Fruit fly (Drosophila melanogaster): ENCODE data around the gene Cdk8.
A peak's percentile ranks its signal among the peaks of the same experiment; 100 is the strongest.

Cdk8 gene

dm6 chr3L:9864275-9865052 lies 26.0 kb upstream of the Cdk8 start, which contains the start of the genes iPLA2-VIA and Ciz1 (continued):
- TF ChIP-seq stwl (tag; optimal IDR thresholded peaks at IDR 0.05) (peak; percentile 50), CG2889 (GFP tag; IDR thresholded peaks at IDR 0.05) (no peak), CG9797 (GFP tag; optimal IDR thresholded peaks at IDR 0.05) (peak; percentile 82), trem (tag; optimal IDR thresholded peaks at IDR 0.05) (peak; percentile 83), Med (GFP tag) (peak; percentile 81), D19B (GFP tag; optimal IDR thresholded peaks at IDR 0.05) (no peak), ttk (GFP tag; IDR thresholded peaks at IDR 0.05) (no peak), CG13775 (GFP tag; optimal IDR thresholded peaks at IDR 0.05) (no peak), mld (GFP tag; IDR thresholded peaks at IDR 0.05; ENCODE audit: partially characterized antibody) (peak; percentile 32; the same call in 1 of the 3 replicates), CG15601 (tag; optimal IDR thresholded peaks at IDR 0.05) (no peak), trh (GFP tag; optimal IDR thresholded peaks at IDR 0.05) (no peak), CG30020 (tag; optimal IDR thresholded peaks at IDR 0.05) (peak; percentile 59), CG6175 (GFP tag; IDR thresholded peaks at IDR 0.05) (no peak), dati (GFP tag; IDR thresholded peaks at IDR 0.05) (no peak), lola (GFP tag; optimal IDR thresholded peaks at IDR 0.05) (peak in 1 of 3 experiments; percentile 12), CG10321 (GFP tag; IDR thresholded peaks at IDR 0.05) (no peak), CG13287 (GFP tag; IDR thresholded peaks at IDR 0.05; ENCODE audit: partially characterized antibody) (peak; percentile 82), dimm (GFP tag; IDR thresholded peaks at IDR 0.05) (no peak), ftz-f1 (GFP tag; optimal IDR thresholded peaks at IDR 0.05) (no peak), exex (tag; optimal IDR thresholded peaks at IDR 0.05) (peak; percentile 24), Taf1 (GFP tag; IDR thresholded peaks at IDR 0.05) (no peak), grn (GFP tag; optimal IDR thresholded peaks at IDR 0.05) (peak; percentile 37), CG30403 (GFP tag; optimal IDR thresholded peaks at IDR 0.05) (peak; percentile 51), lbe (GFP tag; optimal IDR thresholded peaks at IDR 0.05) (peak; percentile 3), CoRest (tag; optimal IDR thresholded peaks at IDR 0.05) (peak; percentile 62), pnt (GFP tag; optimal IDR thresholded peaks at IDR 0.05) (peak; percentile 14), NC2β (GFP tag; optimal IDR thresholded peaks at IDR 0.05) (no peak), prd (optimal IDR thresholded peaks at IDR 0.05) (no peak), prd (GFP tag; IDR thresholded peaks at IDR 0.05) (peak; percentile 45; the same call in 1 of the 3 replicates), HLH54F (GFP tag; optimal IDR thresholded peaks at IDR 0.05) (peak; percentile 1), Bgb (GFP tag; IDR thresholded peaks at IDR 0.05; ENCODE audit: partially characterized antibody) (peak; percentile 78), YL-1 (GFP tag; optimal IDR thresholded peaks at IDR 0.05) (peak; percentile 37), CG3281 (GFP tag; optimal IDR thresholded peaks at IDR 0.05) (no peak), HmgZ (tag; optimal IDR thresholded peaks at IDR 0.05) (peak; percentile 8), CG1529 (GFP tag; optimal IDR thresholded peaks at IDR 0.05) (no peak), CG42726 (GFP tag; IDR thresholded peaks at IDR 0.05; ENCODE audit: partially characterized antibody) (0 out of 2 replicates have a peak, but pooled peaks have one; percentile 47), amos (GFP tag; IDR thresholded peaks at IDR 0.05; ENCODE audit: partially characterized antibody) (peak; percentile 71; the same call in 1 of the 2 replicates), Gug (GFP tag; IDR thresholded peaks at IDR 0.05) (0 out of 4 replicates have a peak, but pooled peaks have one; percentile 8), knrl (GFP tag; IDR thresholded peaks at IDR 0.05; ENCODE audit: partially characterized antibody) (peak; percentile 91), Nf-YC (tag; optimal IDR thresholded peaks at IDR 0.05) (peak; percentile 50), CG11560 (tag; IDR thresholded peaks at IDR 0.05) (no peak; the same call in 2 of the 3 replicates), wor (GFP tag; IDR thresholded peaks at IDR 0.05) (no peak), CG2712 (tag; optimal IDR thresholded peaks at IDR 0.05) (peak; percentile 61), Atf-2 (GFP tag; optimal IDR thresholded peaks at IDR 0.05) (no peak), CG17186 (GFP tag; optimal IDR thresholded peaks at IDR 0.05) (peak; percentile 28), Pdp1 (GFP tag; optimal IDR thresholded peaks at IDR 0.05) (peak in 1 of 2 experiments; percentile 39), tll (GFP tag; optimal IDR thresholded peaks at IDR 0.05) (peak; percentile 23 to 34), Tbp (GFP tag; optimal IDR thresholded peaks at IDR 0.05) (no peak)

Data from whole organism, embryonic.